Worm (Caenorhabditis elegans) whole organism, L3 larva: Measurements from ENCODE around the gene T21C12.4.

ENCODE experiments used
- R02D3.7 ChIP-seq: fragments of 150-350 bp; optimal IDR thresholded peaks from 2 replicates; lab custom pipeline; 2014; ENCODE audit warnings: missing biosample characterization, missing genetic modification characterization
- ZK546.5 ChIP-seq: sonication (generic microtip); optimal IDR thresholded peaks from 2 replicates; lab custom pipeline; 2017; ENCODE audit warnings: missing biosample characterization, missing genetic modification characterization
- aly-2 ChIP-seq: fragments of 150-350 bp; optimal IDR thresholded peaks from 2 replicates; lab custom pipeline; 2014; ENCODE audit warnings: missing biosample characterization, missing genetic modification characterization
- ama-1 ChIP-seq: fragments of 150-350 bp; optimal IDR thresholded peaks from 2 replicates; lab custom pipeline; 2018
- ceh-16 ChIP-seq: sonication (generic microtip); optimal IDR thresholded peaks from 2 replicates; lab custom pipeline; 2017; ENCODE audit warnings: missing biosample characterization, missing genetic modification characterization
- ceh-28 ChIP-seq: fragments of 150-350 bp; optimal IDR thresholded peaks from 2 replicates; lab custom pipeline; 2014; ENCODE audit warnings: missing biosample characterization, missing genetic modification reagents, missing genetic modification characterization
- ceh-82 ChIP-seq: fragments of 150-350 bp; optimal IDR thresholded peaks from 2 replicates; lab custom pipeline; 2014; ENCODE audit warnings: missing biosample characterization, missing genetic modification characterization
- daf-12 ChIP-seq: fragments of 150-350 bp; optimal IDR thresholded peaks from 2 replicates; lab custom pipeline; 2014; ENCODE audit warnings: missing biosample characterization, missing genetic modification reagents, missing genetic modification characterization
- egl-27 ChIP-seq: sonication (generic microtip); optimal IDR thresholded peaks from 4 replicates; lab custom pipeline; 2017; ENCODE audit warnings: missing biosample characterization, missing genetic modification reagents, missing genetic modification characterization
- egl-5 ChIP-seq: fragments of 150-350 bp; optimal IDR thresholded peaks from 2 replicates; lab custom pipeline; 2017; ENCODE audit warnings: missing biosample characterization, missing genetic modification reagents, missing genetic modification characterization, inconsistent platforms
- elt-1 ChIP-seq: fragments of 150-350 bp; optimal IDR thresholded peaks from 2 replicates; lab custom pipeline; 2014; ENCODE audit warnings: missing biosample characterization, missing genetic modification characterization
- elt-3 ChIP-seq, 3 experiments: fragments of 150-350 bp in 1 of 3; sonication (generic microtip) in 2 of 3; optimal IDR thresholded peaks; 2 replicates in 2 of 3; 4 replicates in 1 of 3; lab custom pipeline; 2014 to 2017; ENCODE audit warnings: missing biosample characterization in 3 of 3, missing genetic modification characterization in 3 of 3
- eor-1 ChIP-seq, 2 experiments: fragments of 150-350 bp; optimal IDR thresholded peaks; 2 replicates each; lab custom pipeline; 2014 to 2018; ENCODE audit warnings: missing biosample characterization in 2 of 2, missing genetic modification characterization in 2 of 2
- fkh-2 ChIP-seq: fragments of 150-350 bp; optimal IDR thresholded peaks from 2 replicates; lab custom pipeline; 2014; ENCODE audit warnings: missing biosample characterization, missing genetic modification reagents, missing genetic modification characterization
- fos-1 ChIP-seq: fragments of 150-350 bp; optimal IDR thresholded peaks from 2 replicates; lab custom pipeline; 2014; ENCODE audit warnings: missing biosample characterization, missing genetic modification characterization
- hmg-11 ChIP-seq: sonication (generic microtip); optimal IDR thresholded peaks from 2 replicates; lab custom pipeline; 2016; ENCODE audit warnings: missing genetic modification characterization, missing compliant biosample characterization
- jun-1 ChIP-seq: fragments of 150-350 bp; optimal IDR thresholded peaks from 2 replicates; lab custom pipeline; 2014; ENCODE audit warnings: missing biosample characterization, missing genetic modification reagents, missing genetic modification characterization
- lin-39 ChIP-seq: fragments of 150-350 bp; optimal IDR thresholded peaks from 2 replicates; lab custom pipeline; 2018; ENCODE audit warnings: missing biosample characterization, missing genetic modification reagents, missing genetic modification characterization
- lsy-12 ChIP-seq: sonication (generic microtip); optimal IDR thresholded peaks from 2 replicates; lab custom pipeline; 2016; ENCODE audit warnings: mild to moderate bottlenecking, missing genetic modification characterization, missing compliant biosample characterization
- mml-1 ChIP-seq: fragments of 150-350 bp; sonication (generic microtip); optimal IDR thresholded peaks from 3 replicates; lab custom pipeline; 2014; ENCODE audit warnings: missing biosample characterization, missing genetic modification characterization
- nhr-11 ChIP-seq: fragments of 150-350 bp; optimal IDR thresholded peaks from 2 replicates; lab custom pipeline; 2014; ENCODE audit warnings: missing biosample characterization, missing genetic modification characterization
- nhr-12 ChIP-seq: fragments of 150-350 bp; optimal IDR thresholded peaks from 2 replicates; lab custom pipeline; 2014; ENCODE audit warnings: missing biosample characterization, missing genetic modification characterization
- nhr-23 ChIP-seq: fragments of 150-350 bp; optimal IDR thresholded peaks from 2 replicates; lab custom pipeline; 2014; ENCODE audit warnings: missing biosample characterization, missing genetic modification reagents, missing genetic modification characterization
- nhr-25 ChIP-seq: sonication (generic microtip); optimal IDR thresholded peaks from 2 replicates; lab custom pipeline; 2017; ENCODE audit warnings: missing biosample characterization, missing genetic modification characterization
- nhr-28 ChIP-seq: fragments of 150-350 bp; optimal IDR thresholded peaks from 2 replicates; lab custom pipeline; 2014; ENCODE audit warnings: missing biosample characterization, missing genetic modification characterization
- nhr-43 ChIP-seq: sonication (generic microtip); optimal IDR thresholded peaks from 2 replicates; lab custom pipeline; 2016; ENCODE audit warnings: mild to moderate bottlenecking, missing genetic modification characterization, missing compliant biosample characterization; ENCODE audit not compliant: poor library complexity, severe bottlenecking
- nhr-67 ChIP-seq: fragments of 150-350 bp; optimal IDR thresholded peaks from 2 replicates; lab custom pipeline; 2014; ENCODE audit warnings: missing biosample characterization, missing genetic modification characterization
- nhr-76 ChIP-seq: fragments of 150-350 bp; sonication (generic microtip); optimal IDR thresholded peaks from 5 replicates; lab custom pipeline; 2014; ENCODE audit warnings: missing biosample characterization, missing genetic modification characterization
- nhr-77 ChIP-seq: fragments of 150-350 bp; optimal IDR thresholded peaks from 2 replicates; lab custom pipeline; 2014; ENCODE audit warnings: missing biosample characterization, missing genetic modification characterization
- pha-4 ChIP-seq: fragments of 150-350 bp; optimal IDR thresholded peaks from 2 replicates; lab custom pipeline; 2014; ENCODE audit warnings: missing biosample characterization, missing genetic modification reagents, missing genetic modification characterization
- sea-2 ChIP-seq: fragments of 150-350 bp; sonication (generic microtip); optimal IDR thresholded peaks from 4 replicates; lab custom pipeline; 2014; ENCODE audit warnings: missing biosample characterization, missing genetic modification reagents, missing genetic modification characterization
- skn-1 ChIP-seq: fragments of 150-350 bp; optimal IDR thresholded peaks from 2 replicates; lab custom pipeline; 2014; ENCODE audit warnings: missing biosample characterization, missing genetic modification characterization
- snpc-4 ChIP-seq: fragments of 150-350 bp; optimal IDR thresholded peaks from 2 replicates; lab custom pipeline; 2014; ENCODE audit warnings: missing biosample characterization, missing genetic modification characterization
- tbx-2 ChIP-seq: sonication (generic microtip); optimal IDR thresholded peaks from 2 replicates; lab custom pipeline; 2016; ENCODE audit warnings: mild to moderate bottlenecking, missing genetic modification characterization, missing compliant biosample characterization
- unc-39 ChIP-seq: sonication (generic microtip); optimal IDR thresholded peaks from 4 replicates; lab custom pipeline; 2017; ENCODE audit warnings: missing biosample characterization, missing genetic modification characterization
- ztf-11 ChIP-seq: fragments of 150-350 bp; optimal IDR thresholded peaks from 2 replicates; lab custom pipeline; 2014; ENCODE audit warnings: missing biosample characterization, missing genetic modification characterization
- ztf-4 ChIP-seq: fragments of 150-350 bp; optimal IDR thresholded peaks from 2 replicates; lab custom pipeline; 2014; ENCODE audit warnings: missing biosample characterization, missing genetic modification characterization

T21C12.4 gene

ce11 chrIII:10599699-10600098, 41.9 kb upstream of the T21C12.4 start (continued):
- TF ChIP-seq nhr-28 (no peak), nhr-77 (tag; lab: Kevin White, UChicago) (no peak), snpc-4 (peak; percentile 71), nhr-76 (tag; lab: Kevin White, UChicago) (no peak), nhr-23 (tag; lab: Kevin White, UChicago) (peak; percentile 72), nhr-11 (no peak), elt-3 (tag; optimal IDR thresholded peaks at IDR 0.05; lab: Kevin White, UChicago) (no peak), nhr-25 (tag; lab: Kevin White, UChicago) (peak; percentile 64), aly-2 (tag; lab: Kevin White, UChicago) (no peak), ceh-16 (no peak), lsy-12 (tag; lab: Kevin White, UChicago) (no peak), unc-39 (no peak), ztf-11 (tag; lab: Kevin White, UChicago) (no peak), ceh-82 (tag; lab: Kevin White, UChicago) (no peak), mml-1 (tag; lab: Kevin White, UChicago) (no peak), ZK546.5 (tag; lab: Kevin White, UChicago) (no peak), ama-1 (lab: Kevin White, UChicago) (peak; percentile 36), sea-2 (GFP tag; lab: Kevin White, UChicago) (peak; percentile 67)

DNA sequence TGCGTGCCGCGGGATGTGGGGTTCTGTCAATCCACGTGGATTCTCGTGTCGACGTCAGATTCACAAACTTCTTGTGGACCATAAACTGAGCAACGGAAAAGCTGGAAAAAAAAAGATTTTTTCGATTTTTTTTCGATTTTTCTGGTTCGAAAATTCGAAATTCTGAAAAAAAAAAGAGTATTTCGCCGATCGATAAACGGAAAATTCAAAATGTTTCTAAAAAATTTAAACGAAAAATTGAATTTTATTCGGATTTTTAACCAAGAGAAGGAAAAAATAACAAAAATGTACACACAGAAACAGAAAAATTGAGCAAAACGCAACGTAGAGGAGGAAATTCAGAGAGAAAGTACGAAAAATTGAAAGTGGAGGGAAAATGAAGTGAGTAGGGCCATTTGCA, 38.6 kb upstream of the T21C12.4 start, which contains the start of gene Y39A1A.3:
Y39A1A.3 (minus strand) TSS at position 101 of the 400 bp plus-strand sequence.
- TF ChIP-seq mml-1 (tag; lab: Kevin White, UChicago) (no peak), ama-1 (lab: Kevin White, UChicago) (peak; percentile 32)
- TF ChIP-seq, all 47 proteins: peak for 1

DNA sequence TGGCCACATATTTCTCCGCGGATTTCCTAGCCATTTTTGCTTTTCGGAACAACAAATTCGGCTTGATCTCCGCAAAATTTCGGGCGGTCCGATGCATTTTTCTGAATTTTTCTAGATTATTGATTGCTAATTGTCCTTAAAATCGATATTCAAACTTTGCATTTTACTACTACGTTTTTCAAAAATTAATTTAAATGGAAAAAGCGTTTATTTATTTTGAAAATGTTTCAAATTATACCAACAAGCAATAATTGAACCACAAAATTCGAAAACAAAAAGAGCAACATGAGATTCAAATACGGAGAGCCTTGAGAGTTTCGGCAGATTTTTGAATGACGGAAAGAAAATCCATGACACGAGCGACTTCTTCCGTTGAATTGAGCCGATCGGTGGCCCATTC, 37.3 kb upstream of the T21C12.4 start, which contains the start of gene Y45F3A.9:
Y45F3A.9 (minus strand) TSS at position 101 of the 400 bp plus-strand sequence.
- TF ChIP-seq elt-1 (tag; lab: Kevin White, UChicago), result no peak
- no peak for TF ChIP-seq sea-2 (GFP tag; lab: Kevin White, UChicago)
- TF ChIP-seq aly-2 (tag; lab: Kevin White, UChicago), result no peak
- no peak for TF ChIP-seq jun-1 (tag; lab: Kevin White, UChicago)
- no peak for TF ChIP-seq eor-1 (tag; optimal IDR thresholded peaks at IDR 0.05; lab: Kevin White, UChicago)
- TF ChIP-seq nhr-67, result no peak

ce11 chrIII:10592729-10593128, 34.9 kb upstream of the T21C12.4 start, which contains the start of gene Y45F3A.8:
Gene Y45F3A.8, minus strand, starts transcription at chrIII:10592829.
- TF ChIP-seq fkh-2 (tag; lab: Kevin White, UChicago), result no peak
- no peak for TF ChIP-seq daf-12
- no peak for TF ChIP-seq unc-39
- no peak for TF ChIP-seq ceh-28
- TF ChIP-seq nhr-12 (tag; lab: Kevin White, UChicago), result no peak
- no peak for TF ChIP-seq fos-1 (tag; lab: Kevin White, UChicago)
- no peak for TF ChIP-seq lsy-12 (tag; lab: Kevin White, UChicago)
- no peak for TF ChIP-seq lin-39 (tag; lab: Kevin White, UChicago)
- no peak for TF ChIP-seq hmg-11
- TF ChIP-seq tbx-2 (tag; lab: Kevin White, UChicago), result no peak

ce11 chrIII:10592074-10592473, 34.3 kb upstream of the T21C12.4 start:
- TF ChIP-seq ztf-4 (tag; lab: Kevin White, UChicago), result no peak
- TF ChIP-seq ama-1 (lab: Kevin White, UChicago), result no peak
- no peak for TF ChIP-seq skn-1 (tag; lab: Kevin White, UChicago)
- no peak for TF ChIP-seq nhr-28
- TF ChIP-seq nhr-43 (tag; lab: Kevin White, UChicago), result no peak
- TF ChIP-seq egl-27, result no peak
- TF ChIP-seq hmg-11, result no peak
- TF ChIP-seq pha-4 (tag; lab: Kevin White, UChicago), result no peak
- TF ChIP-seq R02D3.7 (tag; lab: Kevin White, UChicago), result no peak
- TF ChIP-seq aly-2 (tag; lab: Kevin White, UChicago), result no peak
- no peak for TF ChIP-seq egl-5
- TF ChIP-seq, all 47 proteins: peak for 0
